Worm (Caenorhabditis elegans) whole organism, late embryonic: Measurements from ENCODE around the gene C38C5.1.

ENCODE experiments used
- C08G9.2 ChIP-seq: sonication (generic microtip); optimal IDR thresholded peaks from 2 replicates; lab custom pipeline; 2016; ENCODE audit warnings: mild to moderate bottlenecking, missing genetic modification characterization, moderate library complexity, missing compliant biosample characterization
- C38D4.7 ChIP-seq: fragments of 200-800 bp; sonication (Bioruptor generic); optimal IDR thresholded peaks from 2 replicates; lab custom pipeline; 2018; ENCODE audit warnings: mild to moderate bottlenecking, missing genetic modification characterization, moderate library complexity, missing compliant biosample characterization
- F13H6.1 ChIP-seq: sonication (generic microtip); optimal IDR thresholded peaks from 2 replicates; lab custom pipeline; 2016; ENCODE audit warnings: missing genetic modification characterization, missing compliant biosample characterization
- K09A11.1 ChIP-seq: sonication (generic microtip); optimal IDR thresholded peaks from 2 replicates; lab custom pipeline; 2017; ENCODE audit warnings: antibody characterized with exemption, mild to moderate bottlenecking, missing genetic modification characterization, missing compliant biosample characterization; ENCODE audit not compliant: insufficient read depth
- T23F11.4 ChIP-seq: fragments of 200-800 bp; sonication (Bioruptor generic); optimal IDR thresholded peaks from 2 replicates; lab custom pipeline; 2018; ENCODE audit warnings: mild to moderate bottlenecking, missing genetic modification characterization, missing compliant biosample characterization
- Y22D7AL.16 ChIP-seq: sonication (generic microtip); optimal IDR thresholded peaks from 2 replicates; lab custom pipeline; 2016; ENCODE audit warnings: missing genetic modification characterization, missing compliant biosample characterization
- ama-1 ChIP-seq: fragments of 150-350 bp; optimal IDR thresholded peaks from 2 replicates; lab custom pipeline; 2014
- ceh-19 ChIP-seq: fragments of 200-800 bp; sonication (Bioruptor generic); optimal IDR thresholded peaks from 2 replicates; lab custom pipeline; 2018; ENCODE audit warnings: mild to moderate bottlenecking, missing genetic modification characterization, missing compliant biosample characterization
- ceh-2 ChIP-seq: sonication (generic microtip); optimal IDR thresholded peaks from 2 replicates; lab custom pipeline; 2016; ENCODE audit warnings: missing genotype, missing genetic modification characterization, missing compliant biosample characterization
- ceh-34 ChIP-seq: sonication (generic microtip); optimal IDR thresholded peaks from 2 replicates; lab custom pipeline; 2016; ENCODE audit warnings: mild to moderate bottlenecking, missing genetic modification characterization, missing compliant biosample characterization
- ceh-45 ChIP-seq: fragments of 200-800 bp; sonication (Bioruptor generic); IDR thresholded peaks from 2 replicates; pipeline ENCODE4 v1.3.6; 2022; ENCODE audit warnings: missing genetic modification reagents, missing genetic modification characterization, missing compliant biosample characterization
- ceh-6 ChIP-seq: fragments of 200-800 bp; sonication (Bioruptor generic); optimal IDR thresholded peaks from 2 replicates; lab custom pipeline; 2018; ENCODE audit warnings: mild to moderate bottlenecking, missing genetic modification characterization, missing compliant biosample characterization
- ceh-9 ChIP-seq: sonication (generic microtip); optimal IDR thresholded peaks from 2 replicates; lab custom pipeline; 2016; ENCODE audit warnings: mild to moderate bottlenecking, missing genetic modification characterization, inconsistent platforms, missing compliant biosample characterization
- che-1 ChIP-seq: sonication (generic microtip); optimal IDR thresholded peaks from 2 replicates; lab custom pipeline; 2016; ENCODE audit warnings: mild to moderate bottlenecking, missing genetic modification characterization, missing compliant biosample characterization
- dmd-4 ChIP-seq: sonication (generic microtip); optimal IDR thresholded peaks from 2 replicates; lab custom pipeline; 2016; ENCODE audit warnings: borderline replicate concordance, missing genetic modification characterization, missing compliant biosample characterization
- dve-1 ChIP-seq: sonication (generic microtip); optimal IDR thresholded peaks from 2 replicates; lab custom pipeline; 2017; ENCODE audit warnings: antibody characterized with exemption, mild to moderate bottlenecking, missing genetic modification characterization, missing compliant biosample characterization
- elt-2 ChIP-seq: sonication (generic microtip); optimal IDR thresholded peaks from 2 replicates; lab custom pipeline; 2016; ENCODE audit warnings: missing genetic modification reagents, missing genetic modification characterization, missing compliant biosample characterization
- elt-4 ChIP-seq: sonication (generic microtip); optimal IDR thresholded peaks from 2 replicates; lab custom pipeline; 2016; ENCODE audit warnings: missing genetic modification characterization, missing compliant biosample characterization
- eyg-1 ChIP-seq: sonication (generic microtip); optimal IDR thresholded peaks from 2 replicates; lab custom pipeline; 2016; ENCODE audit warnings: missing genotype, missing genetic modification characterization, missing compliant biosample characterization
- fax-1 ChIP-seq: sonication (generic microtip); optimal IDR thresholded peaks from 2 replicates; lab custom pipeline; 2016; ENCODE audit warnings: missing genotype, missing genetic modification characterization, missing compliant biosample characterization
- fkh-10 ChIP-seq: fragments of 150-350 bp; optimal IDR thresholded peaks from 2 replicates; lab custom pipeline; 2014; ENCODE audit warnings: missing biosample characterization, missing genetic modification reagents, missing genetic modification characterization
- fkh-6 ChIP-seq: sonication (generic microtip); optimal IDR thresholded peaks from 2 replicates; lab custom pipeline; 2016; ENCODE audit warnings: missing genetic modification characterization, missing compliant biosample characterization
- hlh-15 ChIP-seq: sonication (generic microtip); optimal IDR thresholded peaks from 2 replicates; lab custom pipeline; 2016; ENCODE audit warnings: missing genetic modification characterization, missing compliant biosample characterization
- hlh-6 ChIP-seq: sonication (generic microtip); optimal IDR thresholded peaks from 2 replicates; lab custom pipeline; 2016; ENCODE audit warnings: missing genotype, missing genetic modification characterization, missing compliant biosample characterization
- hlh-8 ChIP-seq: sonication (generic microtip); optimal IDR thresholded peaks from 2 replicates; lab custom pipeline; 2016; ENCODE audit warnings: missing genotype, missing genetic modification characterization, missing compliant biosample characterization
- lim-6 ChIP-seq: sonication (generic microtip); optimal IDR thresholded peaks from 2 replicates; lab custom pipeline; 2016; ENCODE audit warnings: missing genetic modification characterization, missing compliant biosample characterization
- madf-2 ChIP-seq: sonication (generic microtip); optimal IDR thresholded peaks from 2 replicates; lab custom pipeline; 2017; ENCODE audit warnings: missing genetic modification characterization, missing compliant biosample characterization
- nfya-1 ChIP-seq: sonication (generic microtip); optimal IDR thresholded peaks from 2 replicates; lab custom pipeline; 2017; ENCODE audit warnings: missing genetic modification characterization, mild to moderate bottlenecking, missing compliant biosample characterization, antibody characterized with exemption, moderate library complexity
- npax-4 ChIP-seq: sonication (generic microtip); optimal IDR thresholded peaks from 2 replicates; lab custom pipeline; 2016; ENCODE audit warnings: missing genetic modification characterization, missing compliant biosample characterization
- odd-2 ChIP-seq: sonication (generic microtip); optimal IDR thresholded peaks from 2 replicates; lab custom pipeline; 2017; ENCODE audit warnings: antibody characterized with exemption, mild to moderate bottlenecking, missing genetic modification characterization, missing compliant biosample characterization
- pag-3 ChIP-seq: sonication (generic microtip); optimal IDR thresholded peaks from 2 replicates; lab custom pipeline; 2016; ENCODE audit warnings: missing compliant biosample characterization, missing genetic modification characterization, borderline replicate concordance
- pat-9 ChIP-seq: fragments of 200-800 bp; sonication (Bioruptor generic); optimal IDR thresholded peaks from 2 replicates; lab custom pipeline; 2018; ENCODE audit warnings: mild to moderate bottlenecking, missing genetic modification characterization, moderate library complexity, missing compliant biosample characterization
- pqm-1 ChIP-seq: sonication (generic microtip); optimal IDR thresholded peaks from 2 replicates; lab custom pipeline; 2016; ENCODE audit warnings: missing genetic modification characterization, missing compliant biosample characterization
- pros-1 ChIP-seq: fragments of 150-350 bp; optimal IDR thresholded peaks from 2 replicates; lab custom pipeline; 2014; ENCODE audit warnings: missing biosample characterization, missing genetic modification reagents, missing genetic modification characterization
- ref-2 ChIP-seq: sonication (generic microtip); optimal IDR thresholded peaks from 2 replicates; lab custom pipeline; 2016; ENCODE audit warnings: missing genetic modification characterization, missing compliant biosample characterization
- rnt-1 ChIP-seq: sonication (generic microtip); optimal IDR thresholded peaks from 2 replicates; lab custom pipeline; 2016; ENCODE audit warnings: missing genetic modification characterization, missing compliant biosample characterization
- sdc-2 ChIP-seq: sonication (generic microtip); optimal IDR thresholded peaks from 2 replicates; lab custom pipeline; 2016; ENCODE audit warnings: missing genotype, missing genetic modification characterization, missing compliant biosample characterization
- sox-2 ChIP-seq: fragments of 200-800 bp; sonication (Bioruptor generic); IDR thresholded peaks from 2 replicates; pipeline ENCODE4 v1.3.6; 2022; ENCODE audit warnings: missing genetic modification reagents, missing genetic modification characterization, missing compliant biosample characterization
- tbx-2 ChIP-seq: sonication (generic microtip); optimal IDR thresholded peaks from 2 replicates; lab custom pipeline; 2016; ENCODE audit warnings: missing genetic modification characterization, missing compliant biosample characterization
- unc-3 ChIP-seq, 2 experiments: fragments of 200-800 bp in 1 of 2; sonication (Bioruptor generic) in 1 of 2; sonication (generic microtip) in 1 of 2; conservative IDR thresholded peaks in 1 of 2; optimal IDR thresholded peaks in 1 of 2; 2 replicates each; pipeline versions ENCODE4 v1.3.6 to Lab custom; 2016 to 2022; ENCODE audit warnings: missing compliant biosample characterization in 2 of 2, missing genetic modification characterization in 2 of 2, missing genetic modification reagents in 1 of 2
- unc-42 ChIP-seq: sonication (generic microtip); optimal IDR thresholded peaks from 2 replicates; lab custom pipeline; 2016; ENCODE audit warnings: missing genotype, missing genetic modification characterization, missing compliant biosample characterization
- unc-86 ChIP-seq: sonication (generic microtip); optimal IDR thresholded peaks from 2 replicates; lab custom pipeline; 2016; ENCODE audit warnings: missing genetic modification characterization, missing compliant biosample characterization

Gene C38C5.1

ce11 chrX:5515459-5515858 lies 42.4 kb upstream of the C38C5.1 start:
- no peak for TF ChIP-seq dve-1 (tag; lab: Kevin White, UChicago)
- TF ChIP-seq hlh-15 = no peak
- TF ChIP-seq T23F11.4 (GFP tag; lab: Kevin White, UChicago) = no peak
- TF ChIP-seq hlh-6 (tag; lab: Kevin White, UChicago) = no peak
- peak; percentile 88 for TF ChIP-seq unc-42

- TF ChIP-seq elt-4 (tag; lab: Kevin White, UChicago) (no peak), ama-1 (lab: Kevin White, UChicago) (no peak), ref-2 (tag; lab: Kevin White, UChicago) (no peak), unc-86 (no peak), elt-2 (tag; lab: Kevin White, UChicago) (no peak), ceh-2 (tag; lab: Kevin White, UChicago) (no peak), K09A11.1 (tag; lab: Kevin White, UChicago) (no peak), npax-4 (no peak), che-1 (tag; lab: Kevin White, UChicago) (no peak)
These were observed 41.5 kb upstream of the C38C5.1 start for ce11 chrX:5516365-5516764.

ce11 chrX:5517063-5517462 lies 40.8 kb upstream of the C38C5.1 start, which contains the start of gene T23F2.5:
T23F2.5 (minus strand) TSS chrX:5517163.
- TF ChIP-seq odd-2 (tag; lab: Kevin White, UChicago) (no peak), C08G9.2 (tag; lab: Kevin White, UChicago) (no peak), rnt-1 (tag; lab: Kevin White, UChicago) (no peak), hlh-8 (tag; lab: Kevin White, UChicago) (no peak), Y22D7AL.16 (tag; lab: Kevin White, UChicago) (no peak), ceh-45 (GFP tag; lab: Robert Waterston, UW) (no peak), pros-1 (tag; lab: Kevin White, UChicago) (no peak), unc-86 (no peak), ceh-2 (tag; lab: Kevin White, UChicago) (no peak), T23F11.4 (GFP tag; lab: Kevin White, UChicago) (no peak), K09A11.1 (tag; lab: Kevin White, UChicago) (no peak), pqm-1 (tag; lab: Kevin White, UChicago) (no peak), sox-2 (GFP tag; lab: Robert Waterston, UW) (no peak), nfya-1 (tag; lab: Kevin White, UChicago) (no peak), C38D4.7 (GFP tag; lab: Kevin White, UChicago) (no peak), unc-3 (GFP tag; conservative IDR thresholded peaks at IDR 0.05; lab: Robert Waterston, UW) (no peak), unc-3 (tag; optimal IDR thresholded peaks at IDR 0.05; lab: Kevin White, UChicago) (no peak), sdc-2 (tag; lab: Kevin White, UChicago) (no peak), fax-1 (tag; lab: Kevin White, UChicago) (no peak), pag-3 (tag; lab: Kevin White, UChicago) (no peak), hlh-15 (no peak)

- no peak for TF ChIP-seq hlh-6 (tag; lab: Kevin White, UChicago)
- TF ChIP-seq pag-3 (tag; lab: Kevin White, UChicago) = no peak
- TF ChIP-seq dmd-4 = no peak
- TF ChIP-seq npax-4 = no peak
- TF ChIP-seq ceh-19 (GFP tag; lab: Kevin White, UChicago) = no peak
- no peak for TF ChIP-seq pat-9 (tag; lab: Kevin White, UChicago)
These were observed 40.0 kb upstream of the C38C5.1 start for ce11 chrX:5517844-5518243.

- TF ChIP-seq eyg-1 (no peak), fkh-10 (GFP tag; lab: Kevin White, UChicago) (no peak), pros-1 (tag; lab: Kevin White, UChicago) (no peak), rnt-1 (tag; lab: Kevin White, UChicago) (no peak), elt-2 (tag; lab: Kevin White, UChicago) (no peak), ref-2 (tag; lab: Kevin White, UChicago) (peak; percentile 10), hlh-8 (tag; lab: Kevin White, UChicago) (no peak), pqm-1 (tag; lab: Kevin White, UChicago) (no peak), ceh-9 (tag; lab: Kevin White, UChicago) (no peak), F13H6.1 (tag; lab: Kevin White, UChicago) (no peak), lim-6 (tag; lab: Kevin White, UChicago) (no peak), dmd-4 (no peak), ceh-34 (peak; percentile 24), C38D4.7 (GFP tag; lab: Kevin White, UChicago) (no peak), hlh-6 (tag; lab: Kevin White, UChicago) (peak; percentile 74), ceh-6 (GFP tag; lab: Kevin White, UChicago) (no peak), dve-1 (tag; lab: Kevin White, UChicago) (no peak), ceh-19 (GFP tag; lab: Kevin White, UChicago) (no peak), fkh-6 (tag; lab: Kevin White, UChicago) (peak; percentile 14), nfya-1 (tag; lab: Kevin White, UChicago) (no peak), unc-42 (peak; percentile 31), madf-2 (tag; lab: Kevin White, UChicago) (no peak), tbx-2 (tag; lab: Kevin White, UChicago) (peak; percentile 27)
These were observed 39.5 kb upstream of the C38C5.1 start for ce11 chrX:5518352-5518751.
